Fruit fly (Drosophila melanogaster): ENCODE results near the gene nAChRalpha2.

nAChRalpha2 gene

dm6 chr3R:24523578-24523977, 38.4 kb downstream of the nAChRalpha2 start, which contains the start of gene CG13622:
Gene CG13622, minus strand, starts transcription at chr3R:24523678.
- TF ChIP-seq Myc (optimal IDR thresholded peaks at IDR 0.05) (no peak), h (optimal IDR thresholded peaks at IDR 0.05) (no peak), psq (optimal IDR thresholded peaks at IDR 0.05) (no peak), ttk (optimal IDR thresholded peaks at IDR 0.05) (no peak), insv (optimal IDR thresholded peaks at IDR 0.05) (no peak), Sin3A (optimal IDR thresholded peaks at IDR 0.05) (no peak)

dm6 chr3R:24524426-24524974, 39.3 kb downstream of the nAChRalpha2 start, which contains the start of gene Jhbp12:
Gene Jhbp12, plus strand, starts transcription at chr3R:24524794.
- TF ChIP-seq ttk (optimal IDR thresholded peaks at IDR 0.05) (no peak), insv (optimal IDR thresholded peaks at IDR 0.05) (no peak), Myc (optimal IDR thresholded peaks at IDR 0.05) (no peak), h (optimal IDR thresholded peaks at IDR 0.05) (no peak), Sin3A (optimal IDR thresholded peaks at IDR 0.05) (no peak)

- TF ChIP-seq insv (optimal IDR thresholded peaks at IDR 0.05) (no peak), h (optimal IDR thresholded peaks at IDR 0.05) (no peak), Myc (optimal IDR thresholded peaks at IDR 0.05) (no peak), Sin3A (optimal IDR thresholded peaks at IDR 0.05) (no peak), ttk (optimal IDR thresholded peaks at IDR 0.05) (no peak), psq (optimal IDR thresholded peaks at IDR 0.05) (no peak)
Measured at dm6 chr3R:24525983-24526661, 40.9 kb downstream of the nAChRalpha2 start.

- no peak for TF ChIP-seq psq (optimal IDR thresholded peaks at IDR 0.05)
Measured at dm6 chr3R:24527845-24528244, 42.6 kb downstream of the nAChRalpha2 start, which contains the start of gene CG6607. Gene CG6607, plus strand, starts transcription at chr3R:24528047.

dm6 chr3R:24530328-24530727, 45.1 kb downstream of the nAChRalpha2 start, which contains the start of the genes CG13623 and ana1:
Gene CG13623, minus strand, starts transcription at chr3R:24530558.
Gene ana1, plus strand, starts transcription at chr3R:24530576.
- TF ChIP-seq ttk (optimal IDR thresholded peaks at IDR 0.05) (no peak), h (optimal IDR thresholded peaks at IDR 0.05) (no peak), psq (optimal IDR thresholded peaks at IDR 0.05) (no peak), Sin3A (optimal IDR thresholded peaks at IDR 0.05) (no peak), Myc (optimal IDR thresholded peaks at IDR 0.05) (no peak), insv (optimal IDR thresholded peaks at IDR 0.05) (no peak)
